Fruit fly (Drosophila melanogaster): ENCODE results near the gene Sodh1.

The Sodh1 gene

DNA sequence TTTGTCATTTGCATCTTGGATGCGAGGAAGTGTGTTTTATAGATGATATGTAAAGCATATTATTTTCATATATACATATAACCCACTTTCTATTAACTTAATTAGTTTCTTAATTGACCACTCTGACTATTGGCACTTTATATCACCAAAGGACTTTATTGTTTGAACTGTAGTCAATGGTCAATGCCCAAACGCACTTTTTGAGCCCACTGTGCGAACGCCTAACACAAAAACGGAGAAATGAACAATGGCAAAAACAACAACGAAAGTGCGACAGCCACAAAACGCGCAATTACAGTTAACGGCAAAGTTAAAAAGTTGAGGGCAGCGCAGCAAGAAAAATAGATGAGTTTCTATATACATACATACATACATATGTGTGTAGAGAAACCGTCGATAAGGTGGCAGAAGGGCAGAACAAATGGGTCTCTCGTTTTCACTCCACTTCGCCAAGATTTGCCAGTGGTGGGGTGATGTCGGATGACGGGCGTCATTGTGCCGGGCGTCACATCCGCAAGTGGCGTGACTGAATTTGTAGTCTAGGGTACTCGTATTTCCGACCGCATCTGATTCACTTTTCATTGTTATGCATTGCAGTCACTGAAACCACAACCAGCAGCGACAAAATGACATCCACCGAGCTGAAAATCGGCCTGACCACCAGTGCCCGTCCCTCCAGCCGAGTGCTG is 24.3 kb downstream of the Sodh1 start (continued):
- TF ChIP-seq CG11902 (GFP tag; optimal IDR thresholded peaks at IDR 0.05) (no peak), Lpt (GFP tag; optimal IDR thresholded peaks at IDR 0.05) (no peak), Sox102F (GFP tag; optimal IDR thresholded peaks at IDR 0.05) (peak; percentile 48), CG15336 (GFP tag; IDR thresholded peaks at IDR 0.05) (no peak), CG32006 (GFP tag; optimal IDR thresholded peaks at IDR 0.05) (peak; percentile 38), Gug (GFP tag; IDR thresholded peaks at IDR 0.05) (no peak), Hr38 (GFP tag; optimal IDR thresholded peaks at IDR 0.05) (no peak), pdm3 (GFP tag; optimal IDR thresholded peaks at IDR 0.05) (no peak), CG3032 (tag; optimal IDR thresholded peaks at IDR 0.05) (no peak), achi (GFP tag; optimal IDR thresholded peaks at IDR 0.05) (peak; percentile 0), CG11294 (GFP tag; IDR thresholded peaks at IDR 0.05) (no peak), Eip75B (GFP tag; optimal IDR thresholded peaks at IDR 0.05) (no peak), Eip93F (GFP tag; optimal IDR thresholded peaks at IDR 0.05) (no peak), CG10631 (GFP tag; optimal IDR thresholded peaks at IDR 0.05) (no peak), Ets21C (GFP tag; optimal IDR thresholded peaks at IDR 0.05) (no peak)

DNA sequence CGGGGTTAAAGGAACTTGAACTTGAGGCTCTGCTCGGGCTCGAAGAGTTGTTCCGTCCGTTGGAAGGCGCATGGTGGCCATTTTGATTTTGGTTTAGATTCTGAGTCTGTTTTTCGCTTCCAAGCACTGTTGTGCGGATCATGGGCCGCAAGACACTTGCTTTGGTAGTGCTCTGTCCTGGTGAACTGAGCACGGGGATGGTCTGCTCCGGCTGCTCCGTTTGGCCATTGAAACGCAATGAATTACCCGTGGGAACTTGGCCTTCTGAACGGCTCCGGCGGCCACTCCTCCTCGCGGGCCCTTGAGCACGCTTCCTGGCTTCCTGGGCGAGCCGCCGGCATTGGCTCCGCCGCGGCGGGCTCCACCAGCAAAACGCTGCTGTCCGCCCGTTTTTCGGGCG is 27.6 kb downstream of the Sodh1 start:
- TF ChIP-seq CG8319 (GFP tag; optimal IDR thresholded peaks at IDR 0.05) (no peak), Eip78C (GFP tag) (peak; percentile 29), Sox15 (GFP tag; optimal IDR thresholded peaks at IDR 0.05) (no peak), CG6163 (GFP tag; IDR thresholded peaks at IDR 0.05) (0 out of 3 replicates have a peak, but pooled peaks have one; percentile 15), OdsH (GFP tag; optimal IDR thresholded peaks at IDR 0.05) (no peak)

DNA sequence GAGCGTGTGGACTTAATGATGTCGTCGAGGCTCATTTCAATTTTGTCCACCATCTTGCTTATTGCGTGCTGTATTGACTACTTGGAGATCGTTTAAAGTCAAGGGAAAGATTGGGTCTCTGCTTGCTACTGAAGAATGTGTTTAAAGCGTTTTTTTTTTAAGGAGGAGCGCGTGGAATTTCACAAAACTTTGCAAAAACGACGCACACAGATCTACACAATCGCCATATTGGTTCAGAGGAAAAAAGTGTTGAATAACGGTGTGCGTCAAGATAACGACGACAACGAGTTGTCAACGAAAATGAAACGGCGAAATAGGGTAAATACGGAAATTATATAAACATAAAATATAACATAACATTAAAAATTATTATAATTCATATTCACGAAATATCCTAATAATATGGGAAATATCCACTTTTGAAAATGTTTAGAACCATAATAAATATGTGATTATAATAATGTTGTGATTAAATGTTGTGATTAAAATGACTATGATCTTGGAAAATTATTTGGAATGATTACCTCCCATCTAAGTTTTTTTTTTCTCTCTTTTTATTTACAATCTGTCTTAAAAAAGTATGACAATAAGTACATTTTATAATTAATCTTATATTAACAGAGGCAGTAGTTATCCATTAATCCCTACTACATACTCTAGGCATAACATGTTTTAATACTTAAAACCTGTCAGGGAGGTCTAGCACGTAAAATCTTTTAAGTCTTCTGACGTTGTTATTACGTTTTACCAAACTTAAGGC is 28.2 kb downstream of the Sodh1 start, which contains the start of gene Ref1:
TSS of gene Ref1 (minus strand) at position 231 of the 760 bp plus-strand sequence.
- TF ChIP-seq eg (GFP tag; IDR thresholded peaks at IDR 0.05) (no peak), Eip78C (GFP tag) (peak; percentile 15), acj6 (GFP tag; optimal IDR thresholded peaks at IDR 0.05) (no peak), Hr38 (GFP tag; optimal IDR thresholded peaks at IDR 0.05) (no peak), CG7368 (GFP tag; optimal IDR thresholded peaks at IDR 0.05) (no peak), CG15336 (GFP tag; IDR thresholded peaks at IDR 0.05) (no peak), CG10669 (GFP tag; optimal IDR thresholded peaks at IDR 0.05) (no peak), Hr39 (GFP tag; optimal IDR thresholded peaks at IDR 0.05) (no peak)

DNA sequence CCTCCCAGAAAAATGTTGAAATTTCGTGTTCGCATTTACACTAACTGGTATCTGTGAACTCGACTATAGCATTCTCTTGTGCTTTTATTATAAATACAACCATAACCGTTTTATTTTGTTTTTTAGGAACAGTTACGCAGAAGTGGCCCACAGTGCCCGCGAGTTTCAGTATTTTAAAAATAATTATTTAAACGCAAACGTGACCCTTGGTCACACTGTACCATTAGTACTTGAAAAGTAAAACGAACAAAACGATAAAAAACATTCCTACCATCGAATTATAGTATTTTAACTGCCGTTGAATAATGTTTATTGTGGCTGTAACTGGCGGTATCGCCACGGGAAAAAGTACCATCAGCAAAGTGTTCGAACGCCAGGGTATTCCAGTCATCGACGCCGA is 29.8 kb downstream of the Sodh1 start, which contains the start of gene Dpck:
TSS of gene Dpck (plus strand) at position 211 of the 400 bp plus-strand sequence.
- TF ChIP-seq net (GFP tag; optimal IDR thresholded peaks at IDR 0.05) (peak; percentile 58), Hr4 (GFP tag; optimal IDR thresholded peaks at IDR 0.05) (peak; percentile 56), Met (GFP tag; optimal IDR thresholded peaks at IDR 0.05) (peak; percentile 53), salr (GFP tag; optimal IDR thresholded peaks at IDR 0.05) (no peak), CG11902 (GFP tag; optimal IDR thresholded peaks at IDR 0.05) (peak; percentile 3), CG10669 (GFP tag; optimal IDR thresholded peaks at IDR 0.05) (peak; percentile 20), CG32006 (GFP tag; optimal IDR thresholded peaks at IDR 0.05) (peak; percentile 25), topi (GFP tag; optimal IDR thresholded peaks at IDR 0.05) (peak; percentile 41), vri (GFP tag; optimal IDR thresholded peaks at IDR 0.05) (peak; percentile 22), CG31627 (GFP tag; optimal IDR thresholded peaks at IDR 0.05) (peak; percentile 45), CG11294 (GFP tag; IDR thresholded peaks at IDR 0.05) (no peak), Blimp-1 (GFP tag; optimal IDR thresholded peaks at IDR 0.05) (no peak), Sox102F (GFP tag; optimal IDR thresholded peaks at IDR 0.05) (peak; percentile 52), CG10631 (GFP tag; optimal IDR thresholded peaks at IDR 0.05) (no peak), CG8632 (GFP tag; optimal IDR thresholded peaks at IDR 0.05) (no peak), Eip78C (GFP tag) (peak; percentile 83), Ets96B (tag; optimal IDR thresholded peaks at IDR 0.05) (peak; percentile 47), CG16779 (tag; optimal IDR thresholded peaks at IDR 0.05) (peak; percentile 44), Hr38 (GFP tag; optimal IDR thresholded peaks at IDR 0.05) (no peak), Sox14 (GFP tag; optimal IDR thresholded peaks at IDR 0.05) (peak; percentile 58), CG4318 (GFP tag; optimal IDR thresholded peaks at IDR 0.05) (no peak), CG11762 (GFP tag; optimal IDR thresholded peaks at IDR 0.05; ENCODE audit: insufficient read depth) (no peak), dac (GFP tag; optimal IDR thresholded peaks at IDR 0.05) (no peak), Smox (GFP tag; optimal IDR thresholded peaks at IDR 0.05) (peak; percentile 40), CG3032 (tag; optimal IDR thresholded peaks at IDR 0.05) (peak; percentile 35), Sox15 (GFP tag; optimal IDR thresholded peaks at IDR 0.05) (no peak), CG6792 (GFP tag; optimal IDR thresholded peaks at IDR 0.05) (peak; percentile 27), OdsH (GFP tag; optimal IDR thresholded peaks at IDR 0.05) (peak; percentile 29), fkh (GFP tag; optimal IDR thresholded peaks at IDR 0.05) (no peak), Lpt (GFP tag; optimal IDR thresholded peaks at IDR 0.05) (no peak)
